Worm (Caenorhabditis elegans) whole organism, L4 larva: Measurements from ENCODE around the gene Y116A8C.38.

Experiments used
- D1046.2 ChIP-seq: fragments of 200-800 bp; sonication (Bioruptor generic); IDR thresholded peaks from 2 replicates; pipeline ENCODE4 v1.3.6; 2022; ENCODE audit warnings: missing genetic modification characterization, missing compliant biosample characterization
- F10B5.3 ChIP-seq: sonication (generic microtip); optimal IDR thresholded peaks from 2 replicates; lab custom pipeline; 2016; ENCODE audit warnings: mild to moderate bottlenecking, missing genetic modification characterization, missing compliant biosample characterization
- F37D6.2 ChIP-seq: sonication (generic microtip); optimal IDR thresholded peaks from 2 replicates; lab custom pipeline; 2016; ENCODE audit warnings: mild to moderate bottlenecking, missing genetic modification characterization, missing compliant biosample characterization
- F49E8.2 ChIP-seq: sonication (generic microtip); optimal IDR thresholded peaks from 2 replicates; lab custom pipeline; 2016; ENCODE audit warnings: missing compliant biosample characterization, mild to moderate bottlenecking, missing genetic modification characterization, borderline replicate concordance
- R02D3.7 ChIP-seq: fragments of 150-350 bp; sonication (generic microtip); optimal IDR thresholded peaks from 3 replicates; lab custom pipeline; 2014; ENCODE audit warnings: missing biosample characterization, missing genetic modification characterization
- T26A8.4 ChIP-seq: fragments of 200-800 bp; sonication (Bioruptor generic); IDR thresholded peaks from 2 replicates; pipeline ENCODE4 v1.3.6; 2022; ENCODE audit warnings: missing genetic modification characterization, missing compliant biosample characterization
- Y105C5A.15 ChIP-seq: fragments of 200-800 bp; sonication (Bioruptor generic); IDR thresholded peaks from 2 replicates; pipeline ENCODE4 v1.3.6; 2022; ENCODE audit warnings: missing genetic modification characterization, missing compliant biosample characterization
- aha-1 ChIP-seq: fragments of 150-350 bp; peaks from one replicate; lab custom pipeline; 2014; ENCODE audit warnings: missing biosample characterization, missing genetic modification characterization
- ama-1 ChIP-seq: fragments of 150-350 bp; optimal IDR thresholded peaks from 2 replicates; lab custom pipeline; 2014; ENCODE audit warnings: inconsistent platforms, mixed read lengths
- ceh-20 ChIP-seq: fragments of 200-800 bp; sonication (Bioruptor generic); IDR thresholded peaks from 2 replicates; pipeline ENCODE4 v1.3.6; 2022; ENCODE audit warnings: missing genetic modification reagents, missing genetic modification characterization, missing compliant biosample characterization
- ceh-32 ChIP-seq: sonication (generic microtip); optimal IDR thresholded peaks from 2 replicates; lab custom pipeline; 2016; ENCODE audit warnings: mild to moderate bottlenecking, missing genetic modification characterization, missing compliant biosample characterization; ENCODE audit not compliant: poor library complexity
- ces-1 ChIP-seq: fragments of 150-350 bp; sonication (generic microtip); optimal IDR thresholded peaks from 4 replicates; lab custom pipeline; 2014; ENCODE audit warnings: missing biosample characterization, missing genetic modification reagents, missing genetic modification characterization
- dmd-8 ChIP-seq: fragments of 200-800 bp; sonication (Bioruptor generic); IDR thresholded peaks from 2 replicates; pipeline ENCODE4 v1.3.6; 2022; ENCODE audit warnings: missing genetic modification characterization, missing compliant biosample characterization
- dmd-9 ChIP-seq: fragments of 200-800 bp; sonication (Bioruptor generic); IDR thresholded peaks from 2 replicates; pipeline ENCODE4 v1.3.6; 2022; ENCODE audit warnings: missing genetic modification reagents, missing genetic modification characterization, missing compliant biosample characterization
- dpl-1 ChIP-seq: fragments of 150-350 bp; optimal IDR thresholded peaks from 2 replicates; lab custom pipeline; 2014; ENCODE audit warnings: missing biosample characterization, missing genetic modification reagents, missing genetic modification characterization
- duxl-1 ChIP-seq: sonication (generic microtip); optimal IDR thresholded peaks from 2 replicates; lab custom pipeline; 2016; ENCODE audit warnings: mild to moderate bottlenecking, missing genetic modification characterization, moderate library complexity, missing compliant biosample characterization; ENCODE audit not compliant: poor library complexity
- gei-8 ChIP-seq: fragments of 200-800 bp; sonication (Bioruptor generic); optimal IDR thresholded peaks from 2 replicates; lab custom pipeline; 2018; ENCODE audit warnings: mild to moderate bottlenecking, missing genetic modification characterization, missing compliant biosample characterization
- hlh-11 ChIP-seq: fragments of 200-800 bp; sonication (Bioruptor generic); optimal IDR thresholded peaks from 2 replicates; lab custom pipeline; 2018; ENCODE audit warnings: mild to moderate bottlenecking, missing genetic modification characterization, missing compliant biosample characterization
- lin-1 ChIP-seq: fragments of 200-800 bp; sonication (Bioruptor generic); IDR thresholded peaks from 2 replicates; pipeline ENCODE4 v1.3.6; 2022; ENCODE audit warnings: missing genetic modification reagents, missing genetic modification characterization, missing compliant biosample characterization
- lin-13 ChIP-seq: fragments of 150-350 bp; optimal IDR thresholded peaks from 2 replicates; lab custom pipeline; 2014; ENCODE audit warnings: missing biosample characterization, missing genetic modification reagents, missing genetic modification characterization
- lin-38 ChIP-seq: fragments of 200-800 bp; sonication (Bioruptor generic); IDR thresholded peaks from 2 replicates; pipeline ENCODE4 v1.3.6; 2022; ENCODE audit warnings: missing genetic modification reagents, missing genetic modification characterization, missing compliant biosample characterization
- lin-39 ChIP-seq: fragments of 150-350 bp; optimal IDR thresholded peaks from 2 replicates; lab custom pipeline; 2014; ENCODE audit warnings: missing biosample characterization, missing genetic modification reagents, missing genetic modification characterization
- lsy-2 ChIP-seq, 2 experiments: fragments of 150-350 bp in 1 of 2; sonication (generic microtip) in 1 of 2; optimal IDR thresholded peaks; 2 replicates each; lab custom pipeline; 2014 to 2017; ENCODE audit warnings: missing biosample characterization in 2 of 2, missing genetic modification characterization in 2 of 2
- madf-5 ChIP-seq, 2 experiments: fragments of 200-800 bp; sonication (Bioruptor generic); IDR thresholded peaks; 2 replicates each; pipeline ENCODE4 v1.3.6; 2022; ENCODE audit warnings: missing compliant biosample characterization in 2 of 2, missing genetic modification characterization in 2 of 2
- madf-9 ChIP-seq: fragments of 200-800 bp; sonication (Bioruptor generic); conservative IDR thresholded peaks from 2 replicates; pipeline ENCODE4 v1.3.6; 2022; ENCODE audit warnings: missing genetic modification reagents, missing genetic modification characterization, missing compliant biosample characterization
- mes-2 ChIP-seq: sonication (generic microtip); optimal IDR thresholded peaks from 2 replicates; lab custom pipeline; 2016; ENCODE audit warnings: missing genotype, mild to moderate bottlenecking, missing genetic modification characterization, missing compliant biosample characterization; ENCODE audit not compliant: poor library complexity, severe bottlenecking
- nhr-111 ChIP-seq: fragments of 200-800 bp; sonication (Bioruptor generic); optimal IDR thresholded peaks from 2 replicates; lab custom pipeline; 2018; ENCODE audit warnings: mild to moderate bottlenecking, missing genetic modification characterization, missing compliant biosample characterization
- nhr-28 ChIP-seq: fragments of 150-350 bp; optimal IDR thresholded peaks from 2 replicates; lab custom pipeline; 2014; ENCODE audit warnings: missing biosample characterization, missing genetic modification characterization
- nhr-42 ChIP-seq: fragments of 200-800 bp; sonication (Bioruptor generic); IDR thresholded peaks from 2 replicates; pipeline ENCODE4 v1.3.6; 2022; ENCODE audit warnings: missing genetic modification characterization, missing compliant biosample characterization
- nhr-6 ChIP-seq: fragments of 150-350 bp; optimal IDR thresholded peaks from 2 replicates; lab custom pipeline; 2014; ENCODE audit warnings: missing biosample characterization, missing genetic modification characterization
- nhr-77 ChIP-seq: fragments of 150-350 bp; optimal IDR thresholded peaks from 2 replicates; lab custom pipeline; 2014; ENCODE audit warnings: missing biosample characterization, missing genetic modification characterization
- php-3 ChIP-seq: fragments of 200-800 bp; sonication (Bioruptor generic); IDR thresholded peaks from 2 replicates; pipeline ENCODE4 v1.3.6; 2022; ENCODE audit warnings: missing genetic modification reagents, missing genetic modification characterization, missing compliant biosample characterization
- pqm-1 ChIP-seq: sonication (generic microtip); optimal IDR thresholded peaks from 2 replicates; lab custom pipeline; 2017; ENCODE audit warnings: missing biosample characterization, missing genetic modification characterization
- saeg-2 ChIP-seq: fragments of 200-800 bp; sonication (Bioruptor generic); IDR thresholded peaks from 2 replicates; pipeline ENCODE4 v1.3.6; 2022; ENCODE audit warnings: missing genetic modification reagents, missing genetic modification characterization, missing compliant biosample characterization
- snpc-1.2 ChIP-seq: fragments of 200-800 bp; sonication (Bioruptor generic); IDR thresholded peaks from 2 replicates; pipeline ENCODE4 v1.3.6; 2022; ENCODE audit warnings: missing genetic modification reagents, missing genetic modification characterization, missing compliant biosample characterization
- spr-3 ChIP-seq: fragments of 200-800 bp; sonication (Bioruptor generic); optimal IDR thresholded peaks from 2 replicates; lab custom pipeline; 2018; ENCODE audit warnings: mild to moderate bottlenecking, missing genetic modification characterization, missing compliant biosample characterization
- tra-1 ChIP-seq: fragments of 200-800 bp; sonication (Bioruptor generic); IDR thresholded peaks from 2 replicates; pipeline ENCODE4 v1.3.6; 2022; ENCODE audit warnings: missing genetic modification reagents, missing genetic modification characterization, missing compliant biosample characterization
- unc-130 ChIP-seq: sonication (generic microtip); optimal IDR thresholded peaks from 2 replicates; lab custom pipeline; 2016; ENCODE audit warnings: missing genetic modification reagents, missing genetic modification characterization, missing compliant biosample characterization
- vab-7 ChIP-seq: fragments of 200-800 bp; sonication (Bioruptor generic); IDR thresholded peaks from 2 replicates; pipeline ENCODE4 v1.3.6; 2022; ENCODE audit warnings: missing genetic modification reagents, missing genetic modification characterization, missing compliant biosample characterization
- zag-1 ChIP-seq: fragments of 150-350 bp; optimal IDR thresholded peaks from 2 replicates; lab custom pipeline; 2014; ENCODE audit warnings: missing biosample characterization, missing genetic modification characterization
- zfp-2 ChIP-seq: sonication (generic microtip); optimal IDR thresholded peaks from 2 replicates; lab custom pipeline; 2016; ENCODE audit warnings: mild to moderate bottlenecking, missing genetic modification characterization, missing compliant biosample characterization
- zfp-3 ChIP-seq: fragments of 200-800 bp; sonication (Bioruptor generic); conservative IDR thresholded peaks from 2 replicates; pipeline ENCODE4 v1.3.6; 2022; ENCODE audit warnings: missing genetic modification reagents, missing genetic modification characterization, missing compliant biosample characterization
- ztf-11 ChIP-seq: fragments of 150-350 bp; optimal IDR thresholded peaks from 2 replicates; lab custom pipeline; 2014; ENCODE audit warnings: missing biosample characterization, missing genetic modification characterization
- ztf-7 ChIP-seq: fragments of 150-350 bp; optimal IDR thresholded peaks from 2 replicates; lab custom pipeline; 2014; ENCODE audit warnings: missing biosample characterization, missing genetic modification characterization

Gene Y116A8C.38

DNA sequence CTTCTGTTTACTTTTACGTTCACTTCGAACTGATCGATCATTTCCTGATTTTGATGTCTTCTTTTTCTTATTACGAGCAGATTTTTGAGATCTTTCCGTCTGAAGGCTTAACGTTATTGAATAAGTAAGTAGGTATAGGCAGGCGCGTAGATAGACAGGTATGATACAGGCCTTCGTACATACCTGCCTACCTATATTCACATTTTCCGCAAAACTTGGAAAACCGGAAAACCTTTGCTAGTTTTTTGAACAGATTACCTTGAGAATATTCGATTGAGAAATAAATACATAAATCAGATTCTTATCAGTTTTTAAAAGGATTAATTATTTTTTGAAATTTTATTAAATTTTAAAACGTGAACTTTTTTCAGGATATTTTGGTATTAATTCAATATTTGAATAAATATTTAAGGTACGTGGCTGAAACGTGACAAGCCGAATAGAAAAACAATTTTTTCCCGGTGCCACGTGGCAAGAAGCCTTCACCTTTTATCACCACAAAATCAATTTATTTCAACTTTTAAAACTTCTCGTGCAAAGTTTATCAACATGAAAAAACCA lies at the start of gene Y116A8C.38, which contains the start of gene Y116A8C.37:
Y116A8C.38 (plus strand) TSS at position 511 of the 561 bp plus-strand sequence.
Y116A8C.37 (minus strand) TSS at position 101 of the 561 bp plus-strand sequence.
- TF ChIP-seq D1046.2 (GFP tag; lab: Robert Waterston, UW) (no peak), lin-13 (no peak), lsy-2 (tag; optimal IDR thresholded peaks at IDR 0.05; lab: Kevin White, UChicago) (no peak), Y105C5A.15 (GFP tag; lab: Robert Waterston, UW) (no peak), mes-2 (no peak), tra-1 (GFP tag; lab: Robert Waterston, UW) (no peak), madf-9 (GFP tag; lab: Robert Waterston, UW) (no peak), nhr-6 (tag; lab: Kevin White, UChicago) (no peak), pqm-1 (tag; lab: Kevin White, UChicago) (no peak), ztf-7 (no peak), F10B5.3 (no peak), lin-1 (no peak), zag-1 (tag; lab: Kevin White, UChicago) (no peak), unc-130 (GFP tag; lab: Kevin White, UChicago) (no peak), lin-38 (GFP tag; lab: Robert Waterston, UW) (no peak), dmd-8 (GFP tag; lab: Robert Waterston, UW) (no peak), snpc-1.2 (GFP tag; lab: Robert Waterston, UW) (no peak)

DNA sequence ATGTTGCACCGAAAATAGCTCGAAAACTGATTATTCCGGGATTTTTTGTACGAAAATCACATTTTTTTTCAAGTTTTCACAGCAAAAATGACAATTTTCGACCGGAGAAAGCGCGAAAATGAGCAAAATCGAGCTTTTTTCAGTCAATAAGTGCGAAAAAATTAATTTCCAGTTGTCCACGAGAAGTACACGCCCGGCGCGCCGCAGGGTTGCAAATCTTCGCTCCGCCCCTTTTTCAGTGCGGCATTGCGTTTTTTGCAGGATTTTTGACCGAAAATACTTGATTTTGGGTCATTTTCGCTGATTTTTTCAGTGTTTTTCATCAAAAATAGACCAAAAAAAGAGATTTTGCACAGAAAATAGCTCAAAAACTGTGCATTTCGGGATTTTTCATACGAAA lies 47.0 kb upstream of the Y116A8C.38 start:
- no peak for TF ChIP-seq T26A8.4 (GFP tag; lab: Robert Waterston, UW)
- TF ChIP-seq spr-3 (GFP tag; lab: Kevin White, UChicago): no peak
- no peak for TF ChIP-seq nhr-111 (GFP tag; lab: Kevin White, UChicago)
- no peak for TF ChIP-seq saeg-2 (GFP tag; lab: Robert Waterston, UW)
- no peak for TF ChIP-seq gei-8 (GFP tag; lab: Kevin White, UChicago)
- TF ChIP-seq duxl-1: no peak
- TF ChIP-seq D1046.2 (GFP tag; lab: Robert Waterston, UW): no peak
- no peak for TF ChIP-seq aha-1 (tag; lab: Kevin White, UChicago)
- peak; percentile 0 for TF ChIP-seq dpl-1 (GFP tag; lab: Kevin White, UChicago)
- no peak for TF ChIP-seq ceh-20 (GFP tag; lab: Robert Waterston, UW)
- TF ChIP-seq ces-1 (GFP tag; lab: Kevin White, UChicago): no peak
- TF ChIP-seq tra-1 (GFP tag; lab: Robert Waterston, UW): no peak
- 0 out of 2 replicates have a peak, but pooled peaks have one; percentile 7 for TF ChIP-seq dmd-9
- peak; percentile 51 for TF ChIP-seq lin-38 (GFP tag; lab: Robert Waterston, UW)
- TF ChIP-seq nhr-42 (GFP tag; lab: Robert Waterston, UW): no peak
- no peak for TF ChIP-seq zfp-2 (tag; lab: Kevin White, UChicago)
- no peak for TF ChIP-seq pqm-1 (tag; lab: Kevin White, UChicago)
- TF ChIP-seq F49E8.2: no peak

DNA sequence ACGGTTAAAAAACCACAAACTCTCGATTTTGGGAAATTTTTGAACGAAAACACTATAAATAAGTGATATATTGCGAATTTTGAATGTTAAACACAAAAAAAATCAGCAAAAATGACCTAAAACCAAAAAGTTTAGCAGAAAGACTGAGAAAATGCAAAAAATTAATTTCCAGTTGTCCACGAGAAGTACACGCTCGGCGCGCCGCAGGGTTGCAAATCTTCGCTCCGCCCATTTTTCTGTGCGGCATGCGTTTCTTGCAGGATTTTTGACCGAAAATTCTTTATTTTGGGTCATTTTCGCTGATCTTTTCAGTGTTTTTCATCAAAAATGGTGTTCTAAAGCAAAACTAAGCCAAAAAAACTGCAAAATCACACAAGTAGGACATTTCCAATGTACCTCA lies 46.5 kb upstream of the Y116A8C.38 start:
- TF ChIP-seq snpc-1.2 (GFP tag; lab: Robert Waterston, UW) (peak; percentile 80), aha-1 (tag; lab: Kevin White, UChicago) (peak; percentile 74), nhr-28 (tag; lab: Kevin White, UChicago) (no peak), nhr-111 (GFP tag; lab: Kevin White, UChicago) (no peak), dmd-8 (GFP tag; lab: Robert Waterston, UW) (no peak), lin-38 (GFP tag; lab: Robert Waterston, UW) (peak; percentile 41), ztf-7 (no peak)
- TF ChIP-seq, all 104 proteins: peak for 3

DNA sequence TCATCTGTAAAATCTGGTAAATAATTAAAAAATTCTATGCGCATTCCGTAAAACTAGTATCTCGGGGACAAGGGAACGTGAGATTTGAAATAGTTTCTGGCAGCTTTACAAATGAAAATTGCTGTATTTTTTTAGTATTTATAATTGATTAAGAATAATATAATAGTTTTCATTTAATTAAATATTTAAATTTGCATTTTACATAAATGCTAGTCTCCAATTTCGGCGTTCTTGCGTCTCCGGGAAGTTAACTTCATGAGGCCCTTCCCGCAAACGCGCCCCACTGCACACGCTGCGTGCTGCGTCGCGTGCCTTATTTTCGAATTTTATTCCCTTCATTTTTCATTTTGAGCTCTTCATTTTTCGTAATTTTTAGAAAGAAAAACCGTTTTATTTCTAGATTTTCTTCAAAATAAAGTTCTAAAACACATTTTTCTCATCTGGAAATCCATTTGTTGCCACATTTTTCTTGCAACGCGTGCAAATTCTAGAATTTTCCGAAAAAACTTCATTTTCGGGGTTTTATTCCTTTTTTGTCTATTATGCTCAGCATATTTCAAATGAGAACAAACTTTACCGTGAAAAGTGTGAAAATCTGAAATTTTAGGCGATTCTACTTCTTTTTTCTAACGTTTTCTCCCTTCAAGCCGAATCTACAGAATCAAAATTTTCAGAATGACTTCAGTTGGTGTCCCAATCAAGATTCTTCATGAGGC lies 43.8 kb upstream of the Y116A8C.38 start, which contains the start of the genes snx-13 and snr-1:
snx-13 (minus strand) TSS at position 55 of the 716 bp plus-strand sequence.
snr-1 (plus strand) TSS at position 666 of the 716 bp plus-strand sequence.
- TF ChIP-seq snpc-1.2 (GFP tag; lab: Robert Waterston, UW): peak; percentile 81
- peak; percentile 60 for TF ChIP-seq nhr-77 (tag; lab: Kevin White, UChicago)
- no peak for TF ChIP-seq ceh-32
- peak; percentile 76; the same call in 1 of the 2 replicates for TF ChIP-seq madf-9 (GFP tag; lab: Robert Waterston, UW)
- TF ChIP-seq ama-1: no peak
- TF ChIP-seq php-3 (GFP tag; lab: Robert Waterston, UW): no peak
- TF ChIP-seq ztf-11: no peak
- TF ChIP-seq vab-7 (GFP tag; lab: Robert Waterston, UW): peak; percentile 86
- TF ChIP-seq nhr-6 (tag; lab: Kevin White, UChicago): no peak
- TF ChIP-seq zfp-3 (GFP tag; lab: Robert Waterston, UW): no peak
- no peak for TF ChIP-seq F10B5.3
- 0 out of 4 replicates have a peak, but pooled peaks of 1 of the 2 experiments have one; percentile 62 for TF ChIP-seq madf-5 (GFP tag; IDR thresholded peaks at IDR 0.05; lab: Robert Waterston, UW)
- TF ChIP-seq hlh-11 (tag; lab: Kevin White, UChicago): no peak
- TF ChIP-seq R02D3.7 (tag; lab: Kevin White, UChicago): no peak
- no peak for TF ChIP-seq lin-39
- peak; percentile 69 for TF ChIP-seq F37D6.2 (tag; lab: Kevin White, UChicago)
